Fruit fly (Drosophila melanogaster) whole organism, embryonic: Measurements from ENCODE around the gene NetB.

ENCODE experiments used
- Bdp1 ChIP-seq: fragments of 200-800 bp; sonication (Bioruptor generic); optimal IDR thresholded peaks from 3 replicates; lab custom pipeline; 2016; ENCODE audit warnings: missing biosample characterization, missing genetic modification characterization
- BtbVII ChIP-seq: fragments of 200-800 bp; sonication (Bioruptor generic); optimal IDR thresholded peaks from 3 replicates; lab custom pipeline; 2017; ENCODE audit warnings: missing biosample characterization, mild to moderate bottlenecking, missing genetic modification characterization
- CG11560 ChIP-seq: fragments of 200-800 bp; sonication (Bioruptor generic); IDR thresholded peaks from 3 replicates; pipeline ENCODE4 v1.3.6; 2022; ENCODE audit warnings: missing biosample characterization, missing genetic modification characterization
- CG1233 ChIP-seq: fragments of 200-800 bp; sonication (Bioruptor generic); optimal IDR thresholded peaks from 4 replicates; lab custom pipeline; 2018; ENCODE audit warnings: missing biosample characterization, mild to moderate bottlenecking, missing genetic modification characterization
- CG14860 ChIP-seq: fragments of 200-800 bp; sonication (Bioruptor generic); IDR thresholded peaks from 3 replicates; pipeline ENCODE4 v1.3.6; 2022; ENCODE audit warnings: missing biosample characterization, missing genetic modification characterization; ENCODE audit not compliant: partially characterized antibody
- CG1529 ChIP-seq: fragments of 200-800 bp; sonication (Bioruptor generic); optimal IDR thresholded peaks from 3 replicates; lab custom pipeline; 2018; ENCODE audit warnings: missing biosample characterization, missing genetic modification characterization
- CG1602 ChIP-seq: fragments of 200-800 bp; sonication (Bioruptor generic); optimal IDR thresholded peaks from 3 replicates; lab custom pipeline; 2016; ENCODE audit warnings: missing biosample characterization, missing genetic modification characterization
- CG1792 ChIP-seq: fragments of 200-800 bp; sonication (Bioruptor generic); optimal IDR thresholded peaks from 2 replicates; lab custom pipeline; 2016; ENCODE audit warnings: missing biosample characterization, missing genetic modification characterization
- CG31224 ChIP-seq: fragments of 200-800 bp; sonication (Bioruptor generic); IDR thresholded peaks from 2 replicates; pipeline ENCODE4 v1.3.6; 2022; ENCODE audit warnings: missing biosample characterization, missing genetic modification characterization
- CG33557 ChIP-seq: fragments of 200-800 bp; sonication (Bioruptor generic); optimal IDR thresholded peaks from 2 replicates; lab custom pipeline; 2019; ENCODE audit warnings: missing biosample characterization, mild to moderate bottlenecking, missing genetic modification characterization, moderate library complexity
- CG34224 ChIP-seq: fragments of 200-800 bp; sonication (Bioruptor generic); IDR thresholded peaks from 3 replicates; pipeline ENCODE4 v1.3.6; 2022; ENCODE audit warnings: missing biosample characterization, missing genetic modification characterization; ENCODE audit not compliant: partially characterized antibody
- CG34422 ChIP-seq: fragments of 200-800 bp; sonication (Bioruptor generic); IDR thresholded peaks from 3 replicates; pipeline ENCODE4 v1.3.6; 2022; ENCODE audit warnings: missing biosample characterization, missing genetic modification characterization
- CG4360 ChIP-seq: fragments of 200-800 bp; sonication (Bioruptor generic); IDR thresholded peaks from 2 replicates; pipeline ENCODE4 v1.3.6; 2022; ENCODE audit warnings: missing biosample characterization, missing genetic modification characterization
- CG6254 ChIP-seq: fragments of 200-800 bp; sonication (Bioruptor generic); optimal IDR thresholded peaks from 3 replicates; lab custom pipeline; 2017; ENCODE audit warnings: mild to moderate bottlenecking, missing biosample characterization, missing genetic modification reagents, missing genetic modification characterization
- CG6689 ChIP-seq: fragments of 200-800 bp; sonication (Bioruptor generic); IDR thresholded peaks from 2 replicates; pipeline ENCODE4 v1.3.6; 2022; ENCODE audit warnings: missing biosample characterization, missing genetic modification characterization
- CG7271 ChIP-seq: fragments of 200-800 bp; sonication (Bioruptor generic); optimal IDR thresholded peaks from 2 replicates; lab custom pipeline; 2018; ENCODE audit warnings: missing biosample characterization, mild to moderate bottlenecking, missing genetic modification characterization, moderate library complexity
- CG8388 ChIP-seq: fragments of 200-800 bp; sonication (Bioruptor generic); optimal IDR thresholded peaks from 2 replicates; lab custom pipeline; 2019; ENCODE audit warnings: missing biosample characterization, mild to moderate bottlenecking, missing genetic modification characterization, moderate library complexity
- CG9609 ChIP-seq: fragments of 200-800 bp; sonication (Bioruptor generic); optimal IDR thresholded peaks from 3 replicates; lab custom pipeline; 2016; ENCODE audit warnings: missing biosample characterization, missing genetic modification characterization
- D19A ChIP-seq: fragments of 200-800 bp; optimal IDR thresholded peaks from 3 replicates; lab custom pipeline; 2019; ENCODE audit warnings: missing biosample characterization, mild to moderate bottlenecking, missing genetic modification characterization, moderate library complexity
- Dbx ChIP-seq: fragments of 200-800 bp; sonication (Bioruptor generic); IDR thresholded peaks from 3 replicates; pipeline ENCODE4 v1.3.6; 2022; ENCODE audit warnings: missing biosample characterization, missing genetic modification characterization
- H2.0 ChIP-seq: fragments of 200-800 bp; sonication (Bioruptor generic); IDR thresholded peaks from 2 replicates; pipeline ENCODE4 v1.3.6; 2022; ENCODE audit warnings: missing biosample characterization, missing genetic modification characterization
- Hey ChIP-seq: fragments of 200-800 bp; sonication (Bioruptor generic); optimal IDR thresholded peaks from 3 replicates; lab custom pipeline; 2018; ENCODE audit warnings: missing biosample characterization, mild to moderate bottlenecking, missing genetic modification characterization
- HmgZ ChIP-seq: fragments of 200-800 bp; sonication (Bioruptor generic); optimal IDR thresholded peaks from 2 replicates; lab custom pipeline; 2018; ENCODE audit warnings: missing biosample characterization, mild to moderate bottlenecking, missing genetic modification characterization
- Hsf ChIP-seq: fragments of 200-800 bp; sonication (Bioruptor generic); optimal IDR thresholded peaks from 3 replicates; lab custom pipeline; 2016; ENCODE audit warnings: missing biosample characterization, missing genetic modification characterization
- NFAT ChIP-seq: fragments of 200-800 bp; sonication (Bioruptor generic); IDR thresholded peaks from 2 replicates; pipeline ENCODE4 v1.3.6; 2022; ENCODE audit warnings: missing biosample characterization, missing genetic modification characterization
- NK7.1 ChIP-seq: fragments of 200-800 bp; sonication (Bioruptor generic); optimal IDR thresholded peaks from 3 replicates; lab custom pipeline; 2016; ENCODE audit warnings: missing biosample characterization, missing genetic modification characterization
- Nf-YB ChIP-seq: fragments of 200-800 bp; sonication (Bioruptor generic); optimal IDR thresholded peaks from 3 replicates; lab custom pipeline; 2019; ENCODE audit warnings: missing biosample characterization, mild to moderate bottlenecking, missing genetic modification characterization, moderate library complexity
- Optix ChIP-seq: fragments of 200-800 bp; sonication (Bioruptor generic); IDR thresholded peaks from 3 replicates; pipeline ENCODE4 v1.3.6; 2022; ENCODE audit warnings: missing biosample characterization, missing genetic modification characterization
- PHDP ChIP-seq: fragments of 200-800 bp; sonication (Bioruptor generic); optimal IDR thresholded peaks from 3 replicates; lab custom pipeline; 2018; ENCODE audit warnings: missing biosample characterization, mild to moderate bottlenecking, missing genetic modification characterization, moderate library complexity
- Ssrp ChIP-seq: fragments of 200-800 bp; sonication (Bioruptor generic); optimal IDR thresholded peaks from 2 replicates; lab custom pipeline; 2018; ENCODE audit warnings: missing biosample characterization, mild to moderate bottlenecking, missing genetic modification characterization, moderate library complexity
- Taf1 ChIP-seq: fragments of 200-800 bp; sonication (Bioruptor generic); IDR thresholded peaks from 2 replicates; pipeline ENCODE4 v1.3.6; 2022; ENCODE audit warnings: missing biosample characterization, missing genetic modification characterization
- YL-1 ChIP-seq: fragments of 200-800 bp; sonication (Bioruptor generic); optimal IDR thresholded peaks from 3 replicates; lab custom pipeline; 2017; ENCODE audit warnings: missing biosample characterization, mild to moderate bottlenecking, missing genetic modification characterization
- br ChIP-seq: fragments of >200 bp; optimal IDR thresholded peaks from 2 replicates; lab custom pipeline; 2017
- cas ChIP-seq: fragments of 200-800 bp; sonication (Bioruptor generic); IDR thresholded peaks from 2 replicates; pipeline ENCODE4 v1.3.6; 2022; ENCODE audit warnings: missing biosample characterization, missing genetic modification characterization
- cato ChIP-seq: fragments of 200-800 bp; sonication (Bioruptor generic); optimal IDR thresholded peaks from 2 replicates; lab custom pipeline; 2016; ENCODE audit warnings: missing biosample characterization, missing genetic modification characterization, borderline replicate concordance
- caup ChIP-seq: fragments of 200-800 bp; sonication (Bioruptor generic); optimal IDR thresholded peaks from 3 replicates; lab custom pipeline; 2017; ENCODE audit warnings: missing biosample characterization, mild to moderate bottlenecking, missing genetic modification characterization, moderate library complexity; ENCODE audit not compliant: severe bottlenecking
- cg ChIP-seq: fragments of 200-800 bp; sonication (Bioruptor generic); optimal IDR thresholded peaks from 3 replicates; lab custom pipeline; 2019; ENCODE audit warnings: missing biosample characterization, mild to moderate bottlenecking, missing genetic modification characterization, moderate library complexity
- dmrt99B ChIP-seq: fragments of 200-800 bp; sonication (Bioruptor generic); optimal IDR thresholded peaks from 2 replicates; lab custom pipeline; 2018; ENCODE audit warnings: missing biosample characterization, mild to moderate bottlenecking, missing genetic modification characterization, moderate library complexity
- exex ChIP-seq: fragments of 200-800 bp; sonication (Bioruptor generic); optimal IDR thresholded peaks from 4 replicates; lab custom pipeline; 2018; ENCODE audit warnings: missing biosample characterization, mild to moderate bottlenecking, missing genetic modification characterization, moderate library complexity
- fd64A ChIP-seq: fragments of 200-800 bp; sonication (Bioruptor generic); optimal IDR thresholded peaks from 3 replicates; lab custom pipeline; 2018; ENCODE audit warnings: missing biosample characterization, mild to moderate bottlenecking, missing genetic modification characterization
- fu2 ChIP-seq: fragments of 200-800 bp; sonication (Bioruptor generic); optimal IDR thresholded peaks from 2 replicates; lab custom pipeline; 2016; ENCODE audit warnings: missing biosample characterization, missing genetic modification characterization
- gcm ChIP-seq: fragments of 200-800 bp; sonication (Bioruptor generic); optimal IDR thresholded peaks from 2 replicates; lab custom pipeline; 2019; ENCODE audit warnings: missing biosample characterization, mild to moderate bottlenecking, missing genetic modification characterization, moderate library complexity
- ham ChIP-seq: fragments of 200-800 bp; sonication (Bioruptor generic); IDR thresholded peaks from 2 replicates; pipeline ENCODE4 v1.3.6; 2022; ENCODE audit warnings: missing biosample characterization, missing genetic modification characterization
- maf-S ChIP-seq: fragments of 200-800 bp; sonication (Bioruptor generic); optimal IDR thresholded peaks from 2 replicates; lab custom pipeline; 2016; ENCODE audit warnings: missing biosample characterization, missing genetic modification characterization
- mld ChIP-seq: fragments of 200-800 bp; sonication (Bioruptor generic); IDR thresholded peaks from 3 replicates; pipeline ENCODE4 v1.3.6; 2022; ENCODE audit warnings: missing biosample characterization, missing genetic modification characterization; ENCODE audit not compliant: partially characterized antibody
- nau ChIP-seq: fragments of 200-800 bp; sonication (Bioruptor generic); optimal IDR thresholded peaks from 3 replicates; lab custom pipeline; 2017; ENCODE audit warnings: missing biosample characterization, mild to moderate bottlenecking, missing genetic modification characterization, missing genetic modification reagents
- nmo ChIP-seq: fragments of 200-800 bp; sonication (Bioruptor generic); optimal IDR thresholded peaks from 2 replicates; lab custom pipeline; 2018; ENCODE audit warnings: missing biosample characterization, mild to moderate bottlenecking, missing genetic modification characterization, moderate library complexity
- odd ChIP-seq: fragments of 200-800 bp; sonication (Bioruptor generic); optimal IDR thresholded peaks from 2 replicates; lab custom pipeline; 2017; ENCODE audit warnings: missing biosample characterization, mild to moderate bottlenecking, missing genetic modification characterization
- so ChIP-seq: fragments of 200-800 bp; sonication (Bioruptor generic); IDR thresholded peaks from 3 replicates; pipeline ENCODE4 v1.3.6; 2022; ENCODE audit warnings: missing biosample characterization, missing genetic modification characterization
- zfh1 ChIP-seq: fragments of 200-800 bp; sonication (Bioruptor generic); IDR thresholded peaks from 3 replicates; pipeline ENCODE4 v1.3.6; 2022; ENCODE audit warnings: missing biosample characterization, missing genetic modification characterization

NetB gene

DNA sequence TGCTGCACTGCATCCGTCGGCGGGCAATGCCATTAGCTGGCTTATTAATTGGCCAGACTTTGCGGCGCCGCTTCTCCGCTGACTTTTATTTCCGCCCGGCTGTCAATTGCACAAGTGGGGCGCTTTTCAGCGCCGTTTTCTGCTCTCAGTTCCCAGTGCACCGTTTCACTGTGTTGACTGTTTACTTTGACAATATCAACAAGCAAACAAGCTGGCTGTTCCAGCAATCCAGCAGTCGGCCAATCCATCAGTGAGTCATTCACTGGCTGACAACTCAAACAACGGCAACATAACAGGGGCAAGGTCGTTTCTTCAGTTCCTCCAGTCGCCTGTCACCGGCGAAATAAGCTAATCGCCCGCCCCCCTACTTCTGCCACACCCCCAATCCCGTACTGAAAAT, 31.9 kb downstream of the NetB start (continued):
- TF ChIP-seq YL-1 (GFP tag; lab: Kevin White, UChicago) (peak; percentile 89), CG9609 (GFP tag; lab: Kevin White, UChicago) (peak; percentile 35), D19A (tag; lab: Kevin White, UChicago) (peak; percentile 41), cas (GFP tag; lab: Robert Waterston, UW) (no peak), CG1529 (GFP tag; lab: Kevin White, UChicago) (peak; percentile 84), maf-S (GFP tag; lab: Kevin White, UChicago) (peak; percentile 38), gcm (GFP tag; lab: Kevin White, UChicago) (peak; percentile 74), so (GFP tag; lab: Robert Waterston, UW) (peak; percentile 84), CG4360 (GFP tag; lab: Robert Waterston, UW) (peak; percentile 71), CG1233 (GFP tag; lab: Kevin White, UChicago) (peak; percentile 87), NFAT (GFP tag; lab: Robert Waterston, UW) (peak; percentile 57), CG1792 (peak; percentile 89), CG8388 (peak; percentile 55), HmgZ (tag; lab: Kevin White, UChicago) (peak; percentile 80), CG34422 (peak; percentile 61; the same call in 2 of the 3 replicates), CG6689 (GFP tag; lab: Robert Waterston, UW) (peak; percentile 65), dmrt99B (tag; lab: Kevin White, UChicago) (peak; percentile 85), BtbVII (GFP tag; lab: Kevin White, UChicago) (peak; percentile 88), CG1602 (peak; percentile 36), CG34224 (GFP tag; lab: Robert Waterston, UW) (no peak), Ssrp (peak; percentile 4), nmo (GFP tag; lab: Kevin White, UChicago) (peak; percentile 30), exex (tag; lab: Kevin White, UChicago) (peak; percentile 23), CG33557 (GFP tag; lab: Kevin White, UChicago) (peak; percentile 71), Hsf (GFP tag; lab: Kevin White, UChicago) (peak; percentile 39), fu2 (GFP tag; lab: Kevin White, UChicago) (peak; percentile 33), cg (no peak), Nf-YB (GFP tag; lab: Kevin White, UChicago) (peak; percentile 43), br (lab: Kevin White, UChicago) (no peak), Dbx (GFP tag; lab: Robert Waterston, UW) (peak; percentile 56; the same call in 1 of the 3 replicates), CG6254 (GFP tag; lab: Kevin White, UChicago) (peak; percentile 76), mld (GFP tag; lab: Robert Waterston, UW) (no peak), Taf1 (GFP tag; lab: Robert Waterston, UW) (no peak; the same call in 1 of the 2 replicates), Optix (GFP tag; lab: Robert Waterston, UW) (peak; percentile 62; the same call in 2 of the 3 replicates), fd64A (GFP tag; lab: Kevin White, UChicago) (peak; percentile 92), Hey (peak; percentile 68), nau (GFP tag; lab: Kevin White, UChicago) (peak; percentile 92), zfh1 (GFP tag; lab: Robert Waterston, UW) (peak; percentile 79), PHDP (tag; lab: Kevin White, UChicago) (peak; percentile 82), NK7.1 (GFP tag; lab: Kevin White, UChicago) (peak; percentile 73), H2.0 (GFP tag; lab: Robert Waterston, UW) (peak; percentile 55; the same call in 1 of the 2 replicates), CG31224 (GFP tag; lab: Robert Waterston, UW) (0 out of 2 replicates have a peak, but pooled peaks have one; percentile 37), CG7271 (tag; lab: Kevin White, UChicago) (peak; percentile 4), odd (GFP tag; lab: Kevin White, UChicago) (peak; percentile 86), CG14860 (no peak), CG11560 (0 out of 3 replicates have a peak, but pooled peaks have one; percentile 14), cato (GFP tag; lab: Kevin White, UChicago) (peak; percentile 67), Bdp1 (GFP tag; lab: Kevin White, UChicago) (peak; percentile 67), caup (GFP tag; lab: Kevin White, UChicago) (peak; percentile 89), ham (GFP tag; lab: Robert Waterston, UW) (no peak)
